Worm (Caenorhabditis elegans): ENCODE data around the gene col-150.

- TF ChIP-seq ama-1 (optimal IDR thresholded peaks at IDR 0.05): no peak
- no peak for TF ChIP-seq B0310.2 (tag; optimal IDR thresholded peaks at IDR 0.05)
- TF ChIP-seq tbx-11 (GFP tag; IDR thresholded peaks at IDR 0.05): no peak
- TF ChIP-seq hmg-4 (GFP tag; optimal IDR thresholded peaks at IDR 0.05): no peak
- TF ChIP-seq F13C5.2 (tag; optimal IDR thresholded peaks at IDR 0.05): no peak
- TF ChIP-seq hmbx-1 (tag; optimal IDR thresholded peaks at IDR 0.05): no peak
- TF ChIP-seq ceh-36 (tag; optimal IDR thresholded peaks at IDR 0.05): no peak
- TF ChIP-seq hnd-1 (tag; optimal IDR thresholded peaks at IDR 0.05): no peak
- TF ChIP-seq flt-1 (GFP tag; IDR thresholded peaks at IDR 0.05): no peak
- no peak for TF ChIP-seq tra-4 (tag; optimal IDR thresholded peaks at IDR 0.05)
- TF ChIP-seq scrt-1 (GFP tag; IDR thresholded peaks at IDR 0.05): no peak
- TF ChIP-seq aly-1 (tag; optimal IDR thresholded peaks at IDR 0.05): no peak
- TF ChIP-seq tbx-37 (GFP tag; conservative IDR thresholded peaks at IDR 0.05): no peak
- no peak for TF ChIP-seq sea-1 (GFP tag; conservative IDR thresholded peaks at IDR 0.05)
Measured at ce11 chrV:10319434-10319833, 25.0 kb upstream of the col-150 start, which contains the start of gene B0024.11.
